Fruit fly (Drosophila melanogaster) whole organism, prepupa: ENCODE data around the gene HisRS.

Experiments used
- Blimp-1 ChIP-seq: fragments of 200-800 bp; sonication (Bioruptor generic); optimal IDR thresholded peaks from 3 replicates; lab custom pipeline; 2017; ENCODE audit warnings: missing biosample characterization, missing genetic modification characterization, mild to moderate bottlenecking, moderate library complexity, missing genetic modification reagents
- CG10631 ChIP-seq: fragments of 200-800 bp; sonication (Bioruptor generic); optimal IDR thresholded peaks from 2 replicates; lab custom pipeline; 2016; ENCODE audit warnings: missing biosample characterization, missing genetic modification characterization
- CG10669 ChIP-seq: fragments of 200-800 bp; sonication (Bioruptor generic); optimal IDR thresholded peaks from 3 replicates; lab custom pipeline; 2018; ENCODE audit warnings: missing biosample characterization, mild to moderate bottlenecking, missing genetic modification characterization, moderate library complexity
- CG11294 ChIP-seq: fragments of 200-800 bp; sonication (Bioruptor generic); IDR thresholded peaks from 2 replicates; pipeline ENCODE4 v1.3.6; 2022; ENCODE audit warnings: missing biosample characterization, missing genetic modification characterization
- CG11762 ChIP-seq: fragments of 200-800 bp; sonication (Bioruptor generic); optimal IDR thresholded peaks from 3 replicates; lab custom pipeline; 2016; ENCODE audit warnings: missing biosample characterization, missing genetic modification characterization; ENCODE audit not compliant: insufficient read depth
- CG11902 ChIP-seq: fragments of 200-800 bp; sonication (Bioruptor generic); optimal IDR thresholded peaks from 3 replicates; lab custom pipeline; 2016; ENCODE audit warnings: missing biosample characterization, missing genetic modification characterization
- CG15336 ChIP-seq: fragments of 200-800 bp; sonication (Bioruptor generic); IDR thresholded peaks from 2 replicates; pipeline ENCODE4 v1.3.6; 2022; ENCODE audit warnings: missing biosample characterization, missing genetic modification characterization
- CG1621 ChIP-seq: fragments of 200-800 bp; sonication (Bioruptor generic); optimal IDR thresholded peaks from 3 replicates; lab custom pipeline; 2018; ENCODE audit warnings: missing biosample characterization, mild to moderate bottlenecking, missing genetic modification characterization
- CG16779 ChIP-seq: fragments of 200-800 bp; sonication (Bioruptor generic); optimal IDR thresholded peaks from 3 replicates; lab custom pipeline; 2017; ENCODE audit warnings: missing biosample characterization, mild to moderate bottlenecking, missing genetic modification characterization
- CG3032 ChIP-seq: fragments of 200-800 bp; optimal IDR thresholded peaks from 2 replicates; lab custom pipeline; 2019; ENCODE audit warnings: missing biosample characterization, mild to moderate bottlenecking, missing genetic modification characterization, moderate library complexity
- CG32006 ChIP-seq: fragments of 200-800 bp; sonication (Bioruptor generic); optimal IDR thresholded peaks from 3 replicates; lab custom pipeline; 2017; ENCODE audit warnings: missing biosample characterization, mild to moderate bottlenecking, missing genetic modification characterization
- CG34406 ChIP-seq: fragments of 200-800 bp; sonication (Bioruptor generic); optimal IDR thresholded peaks from 3 replicates; lab custom pipeline; 2016; ENCODE audit warnings: missing biosample characterization, missing genetic modification characterization
- CG3919 ChIP-seq: fragments of 200-800 bp; sonication (Bioruptor generic); optimal IDR thresholded peaks from 3 replicates; lab custom pipeline; 2016; ENCODE audit warnings: missing biosample characterization, missing genetic modification characterization
- CG4318 ChIP-seq: fragments of 200-800 bp; sonication (Bioruptor generic); optimal IDR thresholded peaks from 3 replicates; lab custom pipeline; 2017; ENCODE audit warnings: missing biosample characterization, mild to moderate bottlenecking, missing genetic modification characterization
- CG6163 ChIP-seq: fragments of 200-800 bp; sonication (Bioruptor generic); IDR thresholded peaks from 3 replicates; pipeline ENCODE4 v1.3.6; 2022; ENCODE audit warnings: missing biosample characterization, missing genetic modification characterization
- CG6276 ChIP-seq: fragments of 200-800 bp; sonication (Bioruptor generic); optimal IDR thresholded peaks from 2 replicates; lab custom pipeline; 2017; ENCODE audit warnings: missing biosample characterization, mild to moderate bottlenecking, missing genetic modification characterization
- CG6808 ChIP-seq: fragments of 200-800 bp; sonication (Bioruptor generic); optimal IDR thresholded peaks from 3 replicates; lab custom pipeline; 2017; ENCODE audit warnings: missing biosample characterization, missing genetic modification characterization, mild to moderate bottlenecking, moderate library complexity, missing genetic modification reagents
- CG6854 ChIP-seq: fragments of 200-800 bp; sonication (Bioruptor generic); optimal IDR thresholded peaks from 2 replicates; lab custom pipeline; 2017; ENCODE audit warnings: missing biosample characterization, mild to moderate bottlenecking, missing genetic modification characterization
- CG7368 ChIP-seq: fragments of 200-800 bp; sonication (Bioruptor generic); optimal IDR thresholded peaks from 3 replicates; lab custom pipeline; 2016; ENCODE audit warnings: missing biosample characterization, missing genetic modification characterization
- CG8119 ChIP-seq: fragments of 200-800 bp; sonication (Bioruptor generic); IDR thresholded peaks from 3 replicates; pipeline ENCODE4 v1.3.6; 2022; ENCODE audit warnings: missing biosample characterization, missing genetic modification characterization
- CG8319 ChIP-seq: fragments of 200-800 bp; sonication (Bioruptor generic); optimal IDR thresholded peaks from 3 replicates; lab custom pipeline; 2016; ENCODE audit warnings: missing biosample characterization, missing genetic modification characterization
- CG8632 ChIP-seq: fragments of 200-800 bp; sonication (Bioruptor generic); optimal IDR thresholded peaks from 3 replicates; lab custom pipeline; 2016; ENCODE audit warnings: missing biosample characterization, missing genetic modification characterization
- CG9139 ChIP-seq: fragments of 200-800 bp; sonication (Bioruptor generic); optimal IDR thresholded peaks from 3 replicates; lab custom pipeline; 2017; ENCODE audit warnings: missing biosample characterization, mild to moderate bottlenecking, missing genetic modification characterization
- Eip75B ChIP-seq: fragments of 200-800 bp; sonication (Bioruptor generic); optimal IDR thresholded peaks from 3 replicates; lab custom pipeline; 2016; ENCODE audit warnings: missing biosample characterization, missing genetic modification characterization
- Eip78C ChIP-seq: fragments of 200-800 bp; sonication (Bioruptor generic); peaks from one replicate; lab custom pipeline; 2016; ENCODE audit warnings: missing biosample characterization, missing genetic modification characterization
- Eip93F ChIP-seq: fragments of 200-800 bp; sonication (Bioruptor generic); optimal IDR thresholded peaks from 2 replicates; lab custom pipeline; 2016; ENCODE audit warnings: missing biosample characterization, mild to moderate bottlenecking, missing genetic modification characterization
- Ets21C ChIP-seq: fragments of 200-800 bp; sonication (Bioruptor generic); optimal IDR thresholded peaks from 3 replicates; lab custom pipeline; 2016; ENCODE audit warnings: missing biosample characterization, missing genetic modification characterization
- Ets96B ChIP-seq: fragments of 200-800 bp; optimal IDR thresholded peaks from 2 replicates; lab custom pipeline; 2019; ENCODE audit warnings: missing biosample characterization, mild to moderate bottlenecking, missing genetic modification characterization, moderate library complexity
- Hr38 ChIP-seq: sonication (Bioruptor generic); optimal IDR thresholded peaks from 2 replicates; lab custom pipeline; 2016; ENCODE audit warnings: missing biosample characterization, missing genetic modification characterization
- Hr39 ChIP-seq: fragments of 200-800 bp; sonication (Bioruptor generic); optimal IDR thresholded peaks from 2 replicates; lab custom pipeline; 2016; ENCODE audit warnings: missing biosample characterization, missing genetic modification characterization
- Lpt ChIP-seq: fragments of 200-800 bp; sonication (Bioruptor generic); optimal IDR thresholded peaks from 3 replicates; lab custom pipeline; 2016; ENCODE audit warnings: missing biosample characterization, missing genetic modification characterization
- Met ChIP-seq: fragments of 200-800 bp; sonication (Bioruptor generic); optimal IDR thresholded peaks from 3 replicates; lab custom pipeline; 2016; ENCODE audit warnings: missing biosample characterization, missing genetic modification characterization
- OdsH ChIP-seq: fragments of 200-800 bp; sonication (Bioruptor generic); optimal IDR thresholded peaks from 3 replicates; lab custom pipeline; 2016; ENCODE audit warnings: missing biosample characterization, missing genetic modification characterization
- Smox ChIP-seq: fragments of 200-800 bp; sonication (Bioruptor generic); optimal IDR thresholded peaks from 3 replicates; lab custom pipeline; 2016; ENCODE audit warnings: missing biosample characterization, missing genetic modification characterization
- Sox102F ChIP-seq: fragments of 200-800 bp; sonication (Bioruptor generic); optimal IDR thresholded peaks from 2 replicates; lab custom pipeline; 2016; ENCODE audit warnings: missing biosample characterization, mild to moderate bottlenecking, missing genetic modification characterization
- Sox14 ChIP-seq: fragments of 200-800 bp; sonication (Bioruptor generic); optimal IDR thresholded peaks from 3 replicates; lab custom pipeline; 2016; ENCODE audit warnings: missing biosample characterization, missing genetic modification characterization
- Sox15 ChIP-seq: fragments of 200-800 bp; sonication (Bioruptor generic); optimal IDR thresholded peaks from 3 replicates; lab custom pipeline; 2016; ENCODE audit warnings: missing biosample characterization, missing genetic modification characterization
- achi ChIP-seq: fragments of 200-800 bp; sonication (Bioruptor generic); optimal IDR thresholded peaks from 3 replicates; lab custom pipeline; 2016; ENCODE audit warnings: missing biosample characterization, missing genetic modification characterization
- acj6 ChIP-seq: fragments of 200-800 bp; sonication (Bioruptor generic); optimal IDR thresholded peaks from 3 replicates; lab custom pipeline; 2016; ENCODE audit warnings: missing biosample characterization, missing genetic modification characterization
- cyc ChIP-seq: fragments of 200-800 bp; sonication (Bioruptor generic); optimal IDR thresholded peaks from 3 replicates; lab custom pipeline; 2016; ENCODE audit warnings: missing biosample characterization, missing genetic modification characterization
- eg ChIP-seq: fragments of 200-800 bp; sonication (Bioruptor generic); IDR thresholded peaks from 3 replicates; pipeline ENCODE4 v1.3.6; 2022; ENCODE audit warnings: missing biosample characterization, missing genetic modification characterization
- fd59A ChIP-seq: fragments of 200-800 bp; sonication (Bioruptor generic); optimal IDR thresholded peaks from 2 replicates; lab custom pipeline; 2017; ENCODE audit warnings: missing biosample characterization, mild to moderate bottlenecking, missing genetic modification characterization, missing genetic modification reagents
- fd85E ChIP-seq: fragments of 200-800 bp; sonication (Bioruptor generic); optimal IDR thresholded peaks from 3 replicates; lab custom pipeline; 2016; ENCODE audit warnings: missing biosample characterization, missing genetic modification characterization
- fkh ChIP-seq: fragments of 200-800 bp; sonication (Bioruptor generic); optimal IDR thresholded peaks from 3 replicates; lab custom pipeline; 2017; ENCODE audit warnings: missing biosample characterization, mild to moderate bottlenecking, missing genetic modification characterization, moderate library complexity
- net ChIP-seq: fragments of 200-800 bp; sonication (Bioruptor generic); optimal IDR thresholded peaks from 3 replicates; lab custom pipeline; 2016; ENCODE audit warnings: missing biosample characterization, missing genetic modification characterization
- pdm3 ChIP-seq: fragments of 200-800 bp; sonication (Bioruptor generic); optimal IDR thresholded peaks from 3 replicates; lab custom pipeline; 2016; ENCODE audit warnings: missing biosample characterization, missing genetic modification characterization
- salr ChIP-seq, 2 experiments: fragments of 200-800 bp; sonication (Bioruptor generic); optimal IDR thresholded peaks; 3 replicates each; lab custom pipeline; 2016 to 2018; ENCODE audit warnings: missing biosample characterization in 2 of 2, missing genetic modification characterization in 2 of 2, mild to moderate bottlenecking in 1 of 2
- spab ChIP-seq: fragments of 200-800 bp; sonication (Bioruptor generic); optimal IDR thresholded peaks from 2 replicates; lab custom pipeline; 2017; ENCODE audit warnings: missing biosample characterization, mild to moderate bottlenecking, missing genetic modification characterization, missing genetic modification reagents

HisRS gene

DNA sequence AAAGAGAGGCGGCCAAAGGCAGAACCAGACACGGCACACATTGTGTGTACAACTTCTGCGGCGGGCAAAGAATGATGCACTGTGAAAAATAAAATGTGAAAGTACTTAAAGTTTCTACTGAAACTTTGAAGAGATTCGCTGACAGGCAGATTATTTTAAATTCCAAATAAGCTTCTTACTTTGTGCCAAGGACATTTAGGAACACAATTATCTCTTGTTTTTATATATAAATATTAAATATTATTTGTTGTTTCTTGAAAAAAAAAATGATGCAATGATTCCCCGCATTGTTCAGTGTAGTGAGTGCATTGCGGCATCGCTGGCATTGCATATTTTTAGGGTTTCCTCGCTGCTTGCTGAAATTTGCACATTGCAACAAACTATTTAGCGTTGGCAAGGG lies 49.8 kb downstream of the HisRS start (continued):
- no peak for TF ChIP-seq CG11902 (GFP tag; lab: Kevin White, UChicago)
- peak; percentile 6 for TF ChIP-seq Eip75B
- TF ChIP-seq achi: no peak
- TF ChIP-seq Eip93F (GFP tag; lab: Kevin White, UChicago): no peak
- TF ChIP-seq Eip78C (GFP tag; lab: Kevin White, UChicago): peak; percentile 62
- peak; percentile 64 for TF ChIP-seq CG8119 (GFP tag; lab: Robert Waterston, UW)
- TF ChIP-seq CG3919 (GFP tag; lab: Kevin White, UChicago): peak; percentile 34
- TF ChIP-seq CG8319 (GFP tag; lab: Kevin White, UChicago): peak; percentile 10
- peak; percentile 35 for TF ChIP-seq acj6 (GFP tag; lab: Kevin White, UChicago)
- TF ChIP-seq pdm3 (GFP tag; lab: Kevin White, UChicago): peak; percentile 33
- TF ChIP-seq CG10631 (GFP tag; lab: Kevin White, UChicago): peak; percentile 4
- peak; percentile 16 for TF ChIP-seq Met (GFP tag; lab: Kevin White, UChicago)
- TF ChIP-seq Sox15 (GFP tag; lab: Kevin White, UChicago): no peak

DNA sequence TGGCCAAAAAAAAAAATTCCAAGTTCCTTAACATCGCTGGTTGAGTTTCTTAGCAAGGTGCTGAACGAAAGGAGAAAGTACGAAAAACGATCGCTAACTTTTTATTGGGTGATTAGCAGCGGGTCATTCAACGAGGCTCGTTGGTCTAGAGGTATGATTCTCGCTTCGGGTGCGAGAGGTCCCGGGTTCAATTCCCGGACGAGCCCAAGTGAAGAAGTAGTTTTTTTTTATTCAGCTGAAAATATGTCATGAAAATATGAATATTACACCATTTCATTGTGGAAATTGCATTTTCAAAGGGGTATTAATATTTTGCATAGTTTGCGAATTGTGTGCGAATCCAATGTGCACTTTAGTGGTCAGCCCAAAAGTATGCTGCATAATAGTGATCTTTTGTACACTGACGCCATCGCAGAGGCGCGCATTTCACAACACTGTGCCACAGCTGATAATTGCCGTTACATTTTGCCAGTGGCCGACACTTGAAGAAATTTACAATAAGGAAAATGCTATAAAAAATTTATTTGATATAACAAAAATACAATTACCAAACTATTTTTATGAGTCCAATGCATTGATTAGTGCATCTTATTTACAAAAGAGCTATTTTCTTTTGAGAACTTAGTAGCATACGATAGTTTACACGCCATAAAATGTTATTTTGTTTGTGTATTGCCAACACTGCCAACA lies 50.5 kb downstream of the HisRS start:
- peak; percentile 19 for TF ChIP-seq pdm3 (GFP tag; lab: Kevin White, UChicago)
- TF ChIP-seq Sox102F (GFP tag; lab: Kevin White, UChicago): peak; percentile 6
- no peak for TF ChIP-seq Lpt (GFP tag; lab: Kevin White, UChicago)
- peak; percentile 28 for TF ChIP-seq CG3919 (GFP tag; lab: Kevin White, UChicago)
- TF ChIP-seq eg (GFP tag; lab: Robert Waterston, UW): peak; percentile 70
- TF ChIP-seq CG9139 (GFP tag; lab: Kevin White, UChicago): no peak
- TF ChIP-seq Ets96B (tag; lab: Kevin White, UChicago): peak; percentile 18
- TF ChIP-seq OdsH: peak; percentile 2
- TF ChIP-seq CG8632: no peak
- TF ChIP-seq CG11902 (GFP tag; lab: Kevin White, UChicago): no peak
- TF ChIP-seq CG11294 (GFP tag; lab: Robert Waterston, UW): no peak
- TF ChIP-seq CG16779: no peak
- peak; percentile 6 for TF ChIP-seq cyc (GFP tag; lab: Kevin White, UChicago)
- no peak for TF ChIP-seq CG7368
- TF ChIP-seq CG1621 (tag; lab: Kevin White, UChicago): no peak
- peak; percentile 70 for TF ChIP-seq CG6163 (GFP tag; lab: Robert Waterston, UW)
- peak; percentile 39 for TF ChIP-seq Met (GFP tag; lab: Kevin White, UChicago)
- TF ChIP-seq Sox14 (GFP tag; lab: Kevin White, UChicago): peak; percentile 13
- TF ChIP-seq CG3032 (tag; lab: Kevin White, UChicago): peak; percentile 12
- TF ChIP-seq CG10669: peak; percentile 24
- TF ChIP-seq CG34406 (GFP tag; lab: Kevin White, UChicago): no peak
- TF ChIP-seq Eip78C (GFP tag; lab: Kevin White, UChicago): peak; percentile 70
- no peak for TF ChIP-seq CG11762
- no peak for TF ChIP-seq Eip93F (GFP tag; lab: Kevin White, UChicago)
- TF ChIP-seq spab (GFP tag; lab: Kevin White, UChicago): no peak
- no peak for TF ChIP-seq CG8319 (GFP tag; lab: Kevin White, UChicago)
- TF ChIP-seq salr (GFP tag; optimal IDR thresholded peaks at IDR 0.05; lab: Kevin White, UChicago): no peak
- no peak for TF ChIP-seq net (GFP tag; lab: Kevin White, UChicago)
- TF ChIP-seq CG6854 (GFP tag; lab: Kevin White, UChicago): no peak
- TF ChIP-seq fd59A: no peak
- TF ChIP-seq CG6808 (GFP tag; lab: Kevin White, UChicago): peak; percentile 84
- TF ChIP-seq CG15336 (GFP tag; lab: Robert Waterston, UW): peak; percentile 68
- TF ChIP-seq Blimp-1 (GFP tag; lab: Kevin White, UChicago): no peak
- no peak for TF ChIP-seq fkh (GFP tag; lab: Kevin White, UChicago)
- peak; percentile 10 for TF ChIP-seq Hr39 (GFP tag; lab: Kevin White, UChicago)
- no peak for TF ChIP-seq Eip75B
- peak; percentile 29 for TF ChIP-seq acj6 (GFP tag; lab: Kevin White, UChicago)
- TF ChIP-seq CG32006: peak; percentile 44
- TF ChIP-seq CG4318 (GFP tag; lab: Kevin White, UChicago): no peak
- peak; percentile 60 for TF ChIP-seq CG8119 (GFP tag; lab: Robert Waterston, UW)
- no peak for TF ChIP-seq fd85E
- no peak for TF ChIP-seq CG6276
- no peak for TF ChIP-seq Smox (GFP tag; lab: Kevin White, UChicago)
- no peak for TF ChIP-seq Ets21C (GFP tag; lab: Kevin White, UChicago)
- TF ChIP-seq Hr38 (GFP tag; lab: Kevin White, UChicago): no peak
